Fruit fly (Drosophila melanogaster) ovary, adult (tissue): ENCODE data around the gene Fmr1.
A peak's percentile ranks its signal among the peaks of the same experiment; 100 is the strongest.

ENCODE experiments used
- CG17801 ChIP-seq: fragments of 200-800 bp; optimal IDR thresholded peaks from 2 replicates; lab custom pipeline; 2019; ENCODE audit warnings: missing biosample characterization, mild to moderate bottlenecking, missing genetic modification characterization, moderate library complexity; ENCODE audit not compliant: partially characterized antibody

The Fmr1 gene

DNA sequence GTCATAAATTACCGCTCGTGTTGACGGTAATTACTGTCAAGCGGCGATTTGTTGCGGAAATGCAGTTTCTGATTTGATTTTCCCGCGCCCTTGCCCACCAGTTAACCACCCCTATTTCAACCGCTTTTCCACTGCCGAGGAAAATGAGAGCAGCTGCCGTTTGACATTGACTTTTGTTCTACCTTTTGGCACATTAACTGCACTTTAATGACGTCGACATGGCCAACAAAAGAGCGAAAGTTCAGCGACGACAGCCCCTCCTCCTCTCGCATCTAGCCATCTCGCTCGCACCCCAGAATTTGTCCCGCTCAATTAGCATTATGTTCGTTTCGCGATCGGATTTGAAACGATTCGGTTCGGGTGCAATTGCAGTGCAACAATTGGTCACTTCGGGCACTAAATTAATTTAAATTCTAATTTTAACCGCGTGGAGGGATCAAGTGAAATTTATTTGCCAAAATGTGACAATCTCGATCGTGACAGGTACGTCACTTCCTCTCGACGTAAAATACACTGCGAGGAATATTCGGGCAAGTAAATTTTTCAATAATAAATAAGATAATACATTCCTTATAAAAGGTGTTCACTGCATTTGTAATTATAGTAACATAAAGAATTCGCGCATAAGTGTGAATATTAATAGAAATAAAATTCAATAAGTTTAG is 1.4 kb upstream of the Fmr1 start:
- TF ChIP-seq CG17801 (GFP tag; lab: Kevin White, UChicago) = peak; percentile 0

DNA sequence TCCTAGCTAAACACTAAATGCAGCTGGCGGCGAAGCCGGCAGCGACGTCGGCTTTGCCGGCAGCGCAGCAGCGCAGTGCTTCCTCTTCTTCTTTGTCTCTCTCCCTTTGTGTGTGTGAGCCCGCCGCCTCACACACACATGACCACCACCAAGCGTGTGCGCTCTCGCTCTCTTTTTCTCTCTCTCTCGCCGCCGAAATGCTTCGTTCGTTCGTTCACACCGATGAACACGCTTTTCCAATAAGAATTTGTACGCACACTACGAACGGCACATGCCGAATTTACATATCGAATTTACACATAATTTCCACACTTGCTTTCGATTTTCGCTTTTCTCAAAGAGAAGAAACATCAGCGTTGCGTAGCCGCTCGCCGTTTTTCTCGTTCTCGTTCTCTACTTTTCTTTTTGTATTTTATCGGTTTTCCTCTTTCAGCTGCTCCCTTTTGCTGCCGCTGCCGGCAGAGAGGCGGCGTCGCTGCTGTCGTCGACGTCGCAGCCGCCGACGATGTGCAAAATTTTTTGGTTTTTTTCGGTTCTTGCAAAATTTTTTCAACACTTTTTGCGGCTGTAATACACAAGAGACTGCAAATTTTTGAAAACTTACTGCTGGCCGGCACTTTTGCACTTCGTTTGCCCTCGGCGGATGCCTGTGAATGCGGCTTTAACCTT is 575 bp downstream of the Fmr1 start:
- no peak for TF ChIP-seq CG17801 (GFP tag; lab: Kevin White, UChicago)

- TF ChIP-seq CG17801 (GFP tag; lab: Kevin White, UChicago) = no peak
These were observed 1.5 kb downstream of the Fmr1 start for dm6 chr3R:10108289-10108928.

- no peak for TF ChIP-seq CG17801 (GFP tag; lab: Kevin White, UChicago)
These were observed 3.1 kb downstream of the Fmr1 start for dm6 chr3R:10106796-10107195.

DNA sequence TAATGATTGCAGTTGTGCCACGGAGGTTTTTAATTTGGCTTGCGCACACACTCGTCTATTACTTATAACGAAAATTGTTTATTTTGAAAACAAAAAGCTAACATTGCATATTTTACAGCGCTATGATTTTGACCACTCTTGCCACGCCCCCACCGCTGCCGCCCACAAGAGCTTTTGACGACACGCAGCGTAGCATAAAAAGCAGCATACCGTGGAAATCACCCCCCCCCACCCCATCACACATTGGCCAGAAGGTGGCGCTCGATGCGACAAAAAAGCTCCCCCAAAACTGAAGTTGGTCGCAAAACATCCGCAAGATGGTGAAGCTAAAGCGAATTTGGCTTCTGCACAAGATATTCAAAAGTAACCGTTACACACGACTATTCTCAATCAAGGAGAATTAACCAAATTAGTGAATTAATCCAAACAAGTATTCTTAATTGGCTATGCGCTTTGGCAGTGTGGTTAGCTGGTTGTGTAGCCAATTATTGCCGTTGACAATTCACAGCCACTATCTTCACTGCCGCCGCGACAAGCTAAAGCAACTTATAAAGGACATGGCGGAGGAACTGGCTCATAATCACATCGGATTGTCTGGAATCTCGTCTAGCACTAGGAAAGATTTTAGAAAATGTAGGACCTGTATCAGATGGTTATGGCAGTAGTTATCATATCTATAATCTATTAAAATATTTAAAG is 9.3 kb downstream of the Fmr1 start:
- TF ChIP-seq CG17801 (GFP tag; lab: Kevin White, UChicago) = no peak

- TF ChIP-seq CG17801 (GFP tag; lab: Kevin White, UChicago) = no peak
These were observed 10.5 kb downstream of the Fmr1 start for dm6 chr3R:10099401-10099848.

DNA sequence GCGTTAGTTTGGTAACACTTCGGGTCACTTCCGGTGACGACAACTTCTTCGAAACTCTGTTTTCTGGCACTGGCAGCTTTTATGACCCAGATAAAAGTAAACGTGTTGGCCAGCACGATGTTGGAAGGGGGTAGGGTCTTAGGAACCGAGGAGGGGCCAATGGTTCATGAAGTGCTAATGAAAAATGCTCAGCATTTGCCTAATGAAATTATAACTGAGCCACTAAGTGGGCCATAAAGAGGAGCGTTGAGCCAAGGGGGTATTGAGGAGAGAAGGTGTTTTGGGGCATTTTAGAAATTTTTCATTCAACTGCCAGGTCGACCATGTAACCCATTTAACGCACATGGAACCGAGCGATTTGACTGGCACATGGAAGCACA is 11.6 kb downstream of the Fmr1 start:
- TF ChIP-seq CG17801 (GFP tag; lab: Kevin White, UChicago) = no peak

DNA sequence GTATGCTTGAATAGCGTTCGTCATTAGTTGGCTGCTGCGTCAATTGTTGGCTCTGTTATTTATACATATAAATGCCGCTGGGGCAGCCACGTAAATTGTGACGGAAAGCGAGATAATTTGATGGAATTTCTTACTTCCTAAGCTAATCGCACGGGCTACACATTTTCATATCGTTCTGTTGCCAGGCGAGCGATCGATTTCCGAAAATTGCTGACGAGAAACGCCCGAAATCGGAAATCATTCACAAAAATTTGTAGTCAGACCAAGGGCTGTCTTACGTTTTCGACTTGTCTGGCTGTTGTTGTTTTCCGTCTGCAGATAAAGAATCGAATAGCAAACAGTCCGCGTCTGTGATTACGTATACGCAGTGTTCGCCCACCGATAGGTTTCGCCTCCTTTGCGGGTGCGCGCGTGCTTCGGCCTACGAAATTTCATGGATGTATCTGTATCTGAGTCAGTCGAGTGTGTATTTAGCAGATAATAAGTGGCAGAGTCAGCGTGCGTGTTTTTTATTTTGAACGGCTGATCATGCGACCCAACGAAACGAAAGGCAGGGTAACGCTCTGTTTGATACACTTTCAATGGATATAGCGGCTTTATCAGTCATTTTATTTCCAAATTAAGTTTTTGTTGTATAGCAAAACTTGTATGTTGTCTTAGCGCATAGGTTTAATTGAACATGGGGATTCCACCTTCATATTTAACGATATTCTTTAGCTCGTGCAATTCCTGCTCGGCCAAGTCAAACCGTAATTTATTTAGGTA is 12.2 kb downstream of the Fmr1 start:
- no peak for TF ChIP-seq CG17801 (GFP tag; lab: Kevin White, UChicago)

- no peak for TF ChIP-seq CG17801 (GFP tag; lab: Kevin White, UChicago)
These were observed 14.2 kb downstream of the Fmr1 start for dm6 chr3R:10095765-10096164.

- TF ChIP-seq CG17801 (GFP tag; lab: Kevin White, UChicago) = no peak
These were observed 14.9 kb downstream of the Fmr1 start for dm6 chr3R:10095052-10095451.

DNA sequence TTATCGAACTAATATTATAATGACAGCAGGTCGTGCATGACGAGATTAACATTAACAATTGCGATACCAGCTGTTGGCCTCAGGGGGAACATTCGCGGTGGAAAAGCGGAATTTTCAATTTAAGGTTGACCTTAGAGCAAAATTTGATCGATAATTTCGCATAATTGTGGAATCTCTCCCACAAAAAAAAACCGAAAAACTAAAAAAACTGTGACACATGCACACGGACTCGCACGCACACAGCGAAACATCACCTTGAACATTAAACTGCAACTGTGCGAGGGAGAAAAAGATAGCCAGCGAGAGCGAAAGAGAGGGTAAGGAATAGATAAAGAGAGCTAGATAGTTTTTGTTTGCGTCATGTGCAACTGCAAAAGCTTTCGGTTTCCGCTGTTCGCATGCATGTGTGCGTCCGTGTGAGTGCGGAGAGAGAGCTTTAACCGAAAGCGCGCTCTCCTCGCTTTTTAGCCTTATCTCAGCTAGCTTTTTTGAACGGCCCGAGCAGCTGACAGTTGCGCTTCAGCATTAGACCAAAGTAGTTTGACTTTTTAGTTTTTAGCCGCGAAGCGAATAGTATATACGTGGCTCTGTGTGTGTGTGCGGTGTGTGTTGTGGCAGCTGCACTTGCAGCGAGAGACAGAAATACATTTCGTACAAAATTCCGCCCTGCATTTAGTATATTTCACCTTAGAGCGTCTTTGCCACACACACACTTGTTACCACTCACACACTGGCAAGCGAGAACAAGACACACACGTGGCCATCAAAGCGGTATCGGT is 16.5 kb downstream of the Fmr1 start:
- TF ChIP-seq CG17801 (GFP tag; lab: Kevin White, UChicago) = no peak

dm6 chr3R:10091513-10091912 is 18.4 kb downstream of the Fmr1 start:
- TF ChIP-seq CG17801 (GFP tag; lab: Kevin White, UChicago) = no peak

- no peak for TF ChIP-seq CG17801 (GFP tag; lab: Kevin White, UChicago)
These were observed 19.0 kb downstream of the Fmr1 start for dm6 chr3R:10090906-10091305.

DNA sequence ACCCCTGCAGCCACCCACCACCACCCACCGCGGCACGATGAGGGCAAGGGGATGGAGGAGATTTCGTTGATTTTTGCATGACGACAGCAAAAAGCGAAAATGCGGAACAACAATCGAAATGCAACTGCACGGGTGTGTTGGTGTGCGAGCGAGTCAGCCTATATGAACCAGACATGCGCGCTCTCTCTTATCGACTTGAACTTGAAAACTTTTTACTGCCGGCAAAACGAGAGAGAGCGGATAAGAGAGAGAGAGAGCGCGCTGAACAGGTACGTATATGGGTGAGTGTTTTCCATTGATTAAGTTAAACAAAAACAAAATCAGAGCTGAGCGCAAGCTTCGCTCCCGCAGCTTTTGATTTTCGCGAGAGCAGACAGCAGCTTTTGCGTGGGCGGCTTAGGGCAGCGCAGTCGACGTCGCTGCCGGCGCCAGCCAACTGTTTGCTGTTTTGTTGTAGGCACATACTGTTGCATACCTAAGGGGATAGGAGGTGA is 20.7 kb downstream of the Fmr1 start:
- peak; percentile 22 for TF ChIP-seq CG17801 (GFP tag; lab: Kevin White, UChicago)
